Fruit fly (Drosophila melanogaster): Measurements from ENCODE around the gene CG7950.

Gene CG7950

dm6 chr3R:30055915-30056544, 629 bp upstream of the CG7950 start, which contains the start of the genes Rpp14b and spn-A (continued):
- TF ChIP-seq Hr39 (optimal IDR thresholded peaks at IDR 0.05) (no peak), her (GFP tag; optimal IDR thresholded peaks at IDR 0.05) (no peak), Aef1 (GFP tag; IDR thresholded peaks at IDR 0.05) (no peak), CG2199 (GFP tag; IDR thresholded peaks at IDR 0.05) (no peak; the same call in 2 of the 3 replicates), jumu (GFP tag; optimal IDR thresholded peaks at IDR 0.05) (no peak), CG12071 (GFP tag; optimal IDR thresholded peaks at IDR 0.05) (no peak), CG6689 (GFP tag; IDR thresholded peaks at IDR 0.05) (no peak), ken (GFP tag; IDR thresholded peaks at IDR 0.05) (peak; percentile 29; the same call in 1 of the 3 replicates), Ssrp (tag; optimal IDR thresholded peaks at IDR 0.05) (peak; percentile 11), Pdp1 (GFP tag; optimal IDR thresholded peaks at IDR 0.05) (peak in 1 of 2 experiments; percentile 5), CG4424 (GFP tag; optimal IDR thresholded peaks at IDR 0.05) (no peak), tgo (GFP tag; IDR thresholded peaks at IDR 0.05) (peak; percentile 35; the same call in 1 of the 3 replicates), nerfin-2 (GFP tag; IDR thresholded peaks at IDR 0.05; ENCODE audit: partially characterized antibody) (no peak), Gug (GFP tag; IDR thresholded peaks at IDR 0.05) (peak; percentile 53; the same call in 2 of the 4 replicates), CkIIα-i1 (GFP tag; IDR thresholded peaks at IDR 0.05) (no peak), CG6765 (GFP tag; optimal IDR thresholded peaks at IDR 0.05) (no peak), dysf (GFP tag; IDR thresholded peaks at IDR 0.05) (no peak), Hmx (GFP tag; optimal IDR thresholded peaks at IDR 0.05) (no peak), CG3163 (GFP tag; optimal IDR thresholded peaks at IDR 0.05) (no peak), HmgD (GFP tag; optimal IDR thresholded peaks at IDR 0.05) (no peak), CG2678 (tag; optimal IDR thresholded peaks at IDR 0.05) (peak; percentile 13), al (GFP tag; IDR thresholded peaks at IDR 0.05) (0 out of 2 replicates have a peak, but pooled peaks have one; percentile 26), Dbx (GFP tag; IDR thresholded peaks at IDR 0.05) (no peak), CG7745 (tag; optimal IDR thresholded peaks at IDR 0.05) (no peak), CG13624 (GFP tag; optimal IDR thresholded peaks at IDR 0.05) (no peak), CG1603 (tag; optimal IDR thresholded peaks at IDR 0.05) (peak; percentile 36), Meics (GFP tag; optimal IDR thresholded peaks at IDR 0.05) (peak; percentile 30), klu (GFP tag; IDR thresholded peaks at IDR 0.05) (0 out of 2 replicates have a peak, but pooled peaks have one; percentile 21), jing (GFP tag; optimal IDR thresholded peaks at IDR 0.05) (no peak), CG16813 (GFP tag; IDR thresholded peaks at IDR 0.05; ENCODE audit: partially characterized antibody) (no peak), prd (optimal IDR thresholded peaks at IDR 0.05) (no peak), prd (GFP tag; IDR thresholded peaks at IDR 0.05) (peak; percentile 56; the same call in 2 of the 3 replicates), row (GFP tag; IDR thresholded peaks at IDR 0.05) (peak; percentile 88), ash1 (GFP tag; optimal IDR thresholded peaks at IDR 0.05) (no peak), Dfd (GFP tag; optimal IDR thresholded peaks at IDR 0.05) (no peak), Jarid2 (GFP tag; optimal IDR thresholded peaks at IDR 0.05) (no peak), MBD-R2 (GFP tag; IDR thresholded peaks at IDR 0.05) (peak; percentile 84), CG1233 (GFP tag; optimal IDR thresholded peaks at IDR 0.05) (no peak), vvl (GFP tag; IDR thresholded peaks at IDR 0.05) (peak; percentile 48; the same call in 1 of the 2 replicates), CG12391 (tag; optimal IDR thresholded peaks at IDR 0.05) (no peak), hb (GFP tag; IDR thresholded peaks at IDR 0.05; ENCODE audit: partially characterized antibody) (no peak), sisA (GFP tag; IDR thresholded peaks at IDR 0.05) (peak; percentile 25; the same call in 1 of the 2 replicates), CG9817 (tag; optimal IDR thresholded peaks at IDR 0.05) (peak; percentile 28), Hey (tag; optimal IDR thresholded peaks at IDR 0.05) (no peak), zf30C (GFP tag; optimal IDR thresholded peaks at IDR 0.05) (no peak), NfI (GFP tag; optimal IDR thresholded peaks at IDR 0.05) (peak; percentile 10), B-H2 (GFP tag; optimal IDR thresholded peaks at IDR 0.05) (peak; percentile 46), Rfx (GFP tag; IDR thresholded peaks at IDR 0.05) (peak; percentile 63), eve (GFP tag; optimal IDR thresholded peaks at IDR 0.05) (no peak), CG12219 (GFP tag; optimal IDR thresholded peaks at IDR 0.05) (no peak), CG11456 (GFP tag; IDR thresholded peaks at IDR 0.05) (peak; percentile 63; the same call in 1 of the 3 replicates)
